Worm (Caenorhabditis elegans): ENCODE measurements around the gene fbxb-44.

DNA sequence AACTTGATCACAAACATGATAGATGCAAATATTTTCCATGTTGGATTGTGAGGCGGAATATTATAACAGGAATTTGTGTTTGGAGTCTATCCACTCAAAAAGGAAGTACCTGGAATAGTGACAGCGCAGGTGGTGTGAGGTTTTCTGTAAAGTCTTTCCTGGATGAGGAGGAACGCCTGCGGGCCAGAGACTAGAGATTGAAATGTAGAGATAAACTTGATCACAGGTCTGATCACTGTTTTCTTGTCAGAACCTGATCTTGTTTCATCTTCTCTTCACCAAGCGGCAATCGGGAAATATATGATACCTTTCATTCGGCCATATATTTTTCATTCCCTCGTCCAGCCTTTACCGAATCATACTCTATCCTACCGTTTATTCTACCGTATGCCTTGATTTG lies 47.6 kb downstream of the fbxb-44 start, which contains the start of gene T07H3.8:
- TF ChIP-seq ceh-100 (GFP tag; IDR thresholded peaks at IDR 0.05) = no peak
- TF ChIP-seq ztf-18 (tag; optimal IDR thresholded peaks at IDR 0.05) = no peak
- no peak for TF ChIP-seq Y56A3A.18 (GFP tag; IDR thresholded peaks at IDR 0.05)
- no peak for TF ChIP-seq snpc-4 (GFP tag; optimal IDR thresholded peaks at IDR 0.05)
- no peak for TF ChIP-seq snpc-4 (tag; optimal IDR thresholded peaks at IDR 0.05)
- TF ChIP-seq dpl-1 (GFP tag; optimal IDR thresholded peaks at IDR 0.05) = no peak
- TF ChIP-seq ceh-40 (GFP tag; IDR thresholded peaks at IDR 0.05) = no peak
- TF ChIP-seq ZK185.1 (tag; optimal IDR thresholded peaks at IDR 0.05; ENCODE audit: poor library complexity, severe bottlenecking) = no peak
- no peak for TF ChIP-seq unc-62 (GFP tag; optimal IDR thresholded peaks at IDR 0.05)
- no peak for TF ChIP-seq dox-1 (GFP tag; IDR thresholded peaks at IDR 0.05)
- no peak for TF ChIP-seq nhr-80 (tag; optimal IDR thresholded peaks at IDR 0.05)
- TF ChIP-seq T07F8.4 (tag; optimal IDR thresholded peaks at IDR 0.05) = no peak
- no peak for TF ChIP-seq C06A6.2 (GFP tag; conservative IDR thresholded peaks at IDR 0.05)
- TF ChIP-seq lin-35 (GFP tag; optimal IDR thresholded peaks at IDR 0.05) = no peak
- no peak for TF ChIP-seq ekl-4 (GFP tag; IDR thresholded peaks at IDR 0.05)

Data from whole organism, young adult.